Fruit fly (Drosophila melanogaster) whole organism, pupa: ENCODE results near the gene MED28.
A peak's percentile ranks its signal among the peaks of the same experiment; 100 is the strongest.

ENCODE experiments used
- CG10348 ChIP-seq: fragments of 200-800 bp; sonication (Bioruptor generic); IDR thresholded peaks from 2 replicates; pipeline ENCODE4 v1.3.6; 2022; ENCODE audit warnings: missing biosample characterization, missing genetic modification characterization
- CG12605 ChIP-seq: fragments of 200-800 bp; sonication (Bioruptor generic); IDR thresholded peaks from 2 replicates; pipeline ENCODE4 v1.3.6; 2022; ENCODE audit warnings: missing biosample characterization, missing genetic modification characterization
- CG13204 ChIP-seq: fragments of 200-800 bp; sonication (Bioruptor generic); optimal IDR thresholded peaks from 2 replicates; lab custom pipeline; 2018; ENCODE audit warnings: missing biosample characterization, mild to moderate bottlenecking, missing genetic modification characterization, moderate library complexity
- CG14655 ChIP-seq: fragments of 200-800 bp; sonication (Bioruptor generic); optimal IDR thresholded peaks from 3 replicates; lab custom pipeline; 2017; ENCODE audit warnings: mild to moderate bottlenecking, missing biosample characterization, missing genetic modification reagents, missing genetic modification characterization
- CG15710 ChIP-seq: fragments of 200-800 bp; sonication (Bioruptor generic); optimal IDR thresholded peaks from 2 replicates; lab custom pipeline; 2018; ENCODE audit warnings: missing biosample characterization, mild to moderate bottlenecking, missing genetic modification characterization, moderate library complexity
- CG17806 ChIP-seq: fragments of 200-800 bp; sonication (Bioruptor generic); optimal IDR thresholded peaks from 2 replicates; lab custom pipeline; 2018; ENCODE audit warnings: missing biosample characterization, mild to moderate bottlenecking, missing genetic modification characterization, moderate library complexity
- CG32121 ChIP-seq: fragments of 200-800 bp; sonication (Bioruptor generic); IDR thresholded peaks from 2 replicates; pipeline ENCODE4 v1.3.6; 2022; ENCODE audit warnings: missing biosample characterization, missing genetic modification characterization
- CG34367 ChIP-seq: fragments of 200-800 bp; sonication (Bioruptor generic); optimal IDR thresholded peaks from 2 replicates; lab custom pipeline; 2018; ENCODE audit warnings: missing biosample characterization, mild to moderate bottlenecking, missing genetic modification characterization
- CG4496 ChIP-seq: fragments of 200-800 bp; sonication (Bioruptor generic); IDR thresholded peaks from 3 replicates; pipeline ENCODE4 v1.3.6; 2022; ENCODE audit warnings: missing biosample characterization, missing genetic modification characterization
- CG8159 ChIP-seq: fragments of 200-800 bp; sonication (Bioruptor generic); optimal IDR thresholded peaks from 3 replicates; lab custom pipeline; 2018; ENCODE audit warnings: missing biosample characterization, mild to moderate bottlenecking, missing genetic modification characterization, moderate library complexity
- CG8301 ChIP-seq: fragments of 200-800 bp; sonication (Bioruptor generic); optimal IDR thresholded peaks from 2 replicates; lab custom pipeline; 2018; ENCODE audit warnings: missing biosample characterization, mild to moderate bottlenecking, missing genetic modification characterization
- CG9948 ChIP-seq: fragments of 200-800 bp; sonication (Bioruptor generic); optimal IDR thresholded peaks from 2 replicates; lab custom pipeline; 2018; ENCODE audit warnings: missing biosample characterization, mild to moderate bottlenecking, missing genetic modification characterization, moderate library complexity
- D1 ChIP-seq: fragments of 200-800 bp; sonication (Bioruptor generic); optimal IDR thresholded peaks from 2 replicates; lab custom pipeline; 2018; ENCODE audit warnings: missing biosample characterization, mild to moderate bottlenecking, missing genetic modification characterization, moderate library complexity
- EcR ChIP-seq: fragments of 200-800 bp; sonication (Bioruptor generic); optimal IDR thresholded peaks from 3 replicates; lab custom pipeline; 2019; ENCODE audit warnings: missing biosample characterization, missing genetic modification characterization, mild to moderate bottlenecking, moderate library complexity, missing genetic modification reagents
- Ets98B ChIP-seq: fragments of 200-800 bp; sonication (Bioruptor generic); IDR thresholded peaks from 2 replicates; pipeline ENCODE4 v1.3.6; 2022; ENCODE audit warnings: missing biosample characterization, missing genetic modification characterization
- Pif1A ChIP-seq: fragments of 200-800 bp; sonication (Bioruptor generic); optimal IDR thresholded peaks from 3 replicates; lab custom pipeline; 2016; ENCODE audit warnings: missing biosample characterization, missing genetic modification characterization
- Pif1B ChIP-seq: fragments of 200-800 bp; sonication (Bioruptor generic); optimal IDR thresholded peaks from 3 replicates; lab custom pipeline; 2016; ENCODE audit warnings: missing biosample characterization, missing genetic modification characterization
- Snoo ChIP-seq: fragments of 200-800 bp; sonication (Bioruptor generic); optimal IDR thresholded peaks from 3 replicates; lab custom pipeline; 2017; ENCODE audit warnings: missing biosample characterization, mild to moderate bottlenecking, missing genetic modification characterization, inconsistent platforms
- fd96Ca ChIP-seq: fragments of 200-800 bp; sonication (Bioruptor generic); IDR thresholded peaks from 3 replicates; pipeline ENCODE4 v1.3.6; 2022; ENCODE audit warnings: missing biosample characterization, missing genetic modification characterization
- gl ChIP-seq: fragments of 200-800 bp; sonication (Bioruptor generic); optimal IDR thresholded peaks from 2 replicates; lab custom pipeline; 2018; ENCODE audit warnings: missing biosample characterization, mild to moderate bottlenecking, missing genetic modification characterization
- rn ChIP-seq: fragments of 200-800 bp; sonication (Bioruptor generic); IDR thresholded peaks from 2 replicates; pipeline ENCODE4 v1.3.6; 2022; ENCODE audit warnings: missing biosample characterization, missing genetic modification characterization

MED28 gene

dm6 chr3R:25471853-25472634 lies 4.8 kb upstream of the MED28 start:
- TF ChIP-seq CG13204 (GFP tag; lab: Kevin White, UChicago) (no peak), Pif1B (GFP tag; lab: Kevin White, UChicago) (no peak), CG4496 (no peak), CG8159 (tag; lab: Kevin White, UChicago) (no peak), CG10348 (GFP tag; lab: Robert Waterston, UW) (no peak), fd96Ca (GFP tag; lab: Robert Waterston, UW) (no peak; the same call in 2 of the 3 replicates), CG14655 (GFP tag; lab: Kevin White, UChicago) (no peak), CG32121 (GFP tag; lab: Robert Waterston, UW) (peak; percentile 33; the same call in 1 of the 2 replicates)

DNA sequence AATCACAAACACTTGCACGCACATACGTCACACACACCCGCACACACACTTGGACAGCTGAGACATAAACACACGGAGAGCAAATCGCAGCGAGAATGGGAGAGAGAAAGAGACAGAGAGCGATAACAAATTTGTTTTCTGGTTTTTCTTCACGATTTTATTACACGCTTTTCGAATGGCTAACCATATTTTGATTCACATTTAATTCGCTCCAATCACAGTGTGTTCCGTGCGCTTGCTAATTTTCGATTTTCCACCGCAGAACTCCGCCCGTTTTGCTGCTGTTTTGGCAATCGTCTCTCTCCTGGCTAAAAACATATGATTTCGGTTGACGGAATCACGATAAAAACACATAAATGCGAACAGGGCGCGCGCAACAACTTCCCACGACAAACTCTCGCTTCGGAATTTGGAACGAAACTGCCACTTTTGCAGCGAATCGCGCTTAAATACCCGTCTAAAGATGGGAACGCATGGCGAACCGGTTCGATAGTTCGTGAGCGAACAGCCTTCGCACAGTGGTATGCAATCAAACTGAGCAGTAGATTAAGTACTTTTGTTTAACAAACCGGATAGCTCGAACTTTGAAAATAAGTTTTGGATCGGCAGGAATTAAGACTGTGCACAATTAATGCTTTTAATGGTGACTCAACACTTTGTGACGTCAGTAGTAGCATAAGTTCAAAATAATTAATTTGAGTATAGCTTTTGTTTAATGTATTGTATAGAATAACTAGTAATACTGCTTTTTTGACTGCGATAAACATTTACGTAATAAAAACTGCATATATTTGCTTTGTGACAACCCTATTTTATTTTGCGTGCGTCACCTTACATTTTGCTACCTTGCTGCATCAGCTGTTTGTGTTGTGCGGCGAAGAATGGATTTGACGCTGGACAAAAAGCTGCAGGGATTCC lies 3.9 kb upstream of the MED28 start, which contains the start of the genes Fur1 and Vps33B:
Fur1 (minus strand) TSS at position 424 of the 918 bp plus-strand sequence.
Vps33B (plus strand) TSS at position 856 of the 918 bp plus-strand sequence.
- TF ChIP-seq CG10348 (GFP tag; lab: Robert Waterston, UW) (peak; percentile 73), D1 (tag; lab: Kevin White, UChicago) (no peak), rn (GFP tag; lab: Robert Waterston, UW) (peak; percentile 84), Pif1B (GFP tag; lab: Kevin White, UChicago) (peak; percentile 96), CG14655 (GFP tag; lab: Kevin White, UChicago) (peak; percentile 97), Pif1A (GFP tag; lab: Kevin White, UChicago) (peak; percentile 98), EcR (no peak), Ets98B (GFP tag; lab: Robert Waterston, UW) (peak; percentile 92), fd96Ca (GFP tag; lab: Robert Waterston, UW) (peak; percentile 96), CG9948 (tag; lab: Kevin White, UChicago) (peak; percentile 95), CG8159 (tag; lab: Kevin White, UChicago) (peak; percentile 95), CG17806 (tag; lab: Kevin White, UChicago) (peak; percentile 92), CG13204 (GFP tag; lab: Kevin White, UChicago) (peak; percentile 77), CG32121 (GFP tag; lab: Robert Waterston, UW) (peak; percentile 94), gl (tag; lab: Kevin White, UChicago) (peak; percentile 89), CG34367 (peak; percentile 95), Snoo (tag; lab: Kevin White, UChicago) (peak; percentile 96), CG8301 (peak; percentile 95), CG12605 (GFP tag; lab: Robert Waterston, UW) (peak; percentile 91), CG15710 (peak; percentile 95), CG4496 (peak; percentile 95; the same call in 2 of the 3 replicates)

DNA sequence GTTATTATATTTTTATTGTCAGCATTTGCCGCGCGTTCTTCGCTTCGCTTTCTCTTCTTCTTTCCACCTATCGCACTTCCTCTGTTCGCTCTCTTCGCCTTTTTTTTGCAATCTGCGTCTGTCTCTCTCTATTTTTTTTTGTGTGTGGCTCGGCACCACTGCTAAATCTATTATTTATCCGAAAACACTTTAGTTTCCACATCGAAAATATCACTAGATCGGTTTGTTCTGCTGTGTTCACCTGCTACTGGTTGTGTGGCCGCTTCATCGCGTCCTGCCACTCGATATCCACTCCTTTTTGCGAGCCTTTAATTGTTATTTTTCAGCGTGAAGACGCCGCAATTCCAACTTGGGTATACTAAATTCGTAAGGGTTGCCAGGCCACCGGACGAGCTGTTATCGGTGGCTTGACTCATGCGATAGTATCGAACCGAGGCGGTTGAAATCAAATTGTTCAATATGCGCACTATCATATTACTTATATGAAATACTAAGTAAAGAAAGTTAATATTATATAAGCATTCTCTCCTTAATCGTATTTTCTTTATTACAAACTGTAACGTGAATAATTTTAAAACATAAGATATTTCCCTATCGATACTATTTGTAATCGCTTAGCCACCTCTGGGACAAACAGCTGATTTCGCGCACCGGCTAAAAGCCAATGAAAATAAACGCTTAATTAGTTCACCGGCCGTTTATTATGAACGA lies 5.8 kb downstream of the MED28 start, which contains the start of the genes XNP, CG42488 and CG5116:
XNP (minus strand) TSS at position 372 of the 711 bp plus-strand sequence.
CG42488 (plus strand) TSS at position 636 of the 711 bp plus-strand sequence.
CG5116 (plus strand) TSS at position 636 of the 711 bp plus-strand sequence.
- TF ChIP-seq CG32121 (GFP tag; lab: Robert Waterston, UW): peak; percentile 44
- no peak for TF ChIP-seq CG10348 (GFP tag; lab: Robert Waterston, UW)
- no peak for TF ChIP-seq Pif1A (GFP tag; lab: Kevin White, UChicago)
- TF ChIP-seq EcR: peak; percentile 32
- TF ChIP-seq CG4496: peak; percentile 77
- TF ChIP-seq CG9948 (tag; lab: Kevin White, UChicago): peak; percentile 51
- peak; percentile 36; the same call in 1 of the 2 replicates for TF ChIP-seq rn (GFP tag; lab: Robert Waterston, UW)
- TF ChIP-seq gl (tag; lab: Kevin White, UChicago): peak; percentile 92
- TF ChIP-seq CG34367: peak; percentile 78
- TF ChIP-seq CG8159 (tag; lab: Kevin White, UChicago): peak; percentile 63
- peak; percentile 58 for TF ChIP-seq CG17806 (tag; lab: Kevin White, UChicago)
- peak; percentile 76 for TF ChIP-seq CG8301
- TF ChIP-seq CG12605 (GFP tag; lab: Robert Waterston, UW): peak; percentile 92
- no peak for TF ChIP-seq CG14655 (GFP tag; lab: Kevin White, UChicago)
- TF ChIP-seq fd96Ca (GFP tag; lab: Robert Waterston, UW): 0 out of 3 replicates have a peak, but pooled peaks have one; percentile 58
- TF ChIP-seq CG13204 (GFP tag; lab: Kevin White, UChicago): peak; percentile 90
- peak; percentile 71 for TF ChIP-seq CG15710
- TF ChIP-seq Pif1B (GFP tag; lab: Kevin White, UChicago): peak; percentile 78
- TF ChIP-seq Ets98B (GFP tag; lab: Robert Waterston, UW): peak; percentile 70
- TF ChIP-seq D1 (tag; lab: Kevin White, UChicago): no peak
- peak; percentile 37 for TF ChIP-seq Snoo (tag; lab: Kevin White, UChicago)

dm6 chr3R:25489116-25489515 lies 12.3 kb downstream of the MED28 start:
- TF ChIP-seq CG8301 (peak; percentile 55), D1 (tag; lab: Kevin White, UChicago) (no peak), CG12605 (GFP tag; lab: Robert Waterston, UW) (0 out of 2 replicates have a peak, but pooled peaks have one; percentile 31), Ets98B (GFP tag; lab: Robert Waterston, UW) (peak; percentile 53), CG8159 (tag; lab: Kevin White, UChicago) (peak; percentile 66), CG32121 (GFP tag; lab: Robert Waterston, UW) (peak; percentile 38; the same call in 1 of the 2 replicates), CG34367 (no peak), CG15710 (peak; percentile 46), Pif1A (GFP tag; lab: Kevin White, UChicago) (peak; percentile 42), gl (tag; lab: Kevin White, UChicago) (no peak), CG9948 (tag; lab: Kevin White, UChicago) (peak; percentile 62), fd96Ca (GFP tag; lab: Robert Waterston, UW) (peak; percentile 56; the same call in 2 of the 3 replicates), EcR (peak; percentile 30), CG13204 (GFP tag; lab: Kevin White, UChicago) (no peak), CG10348 (GFP tag; lab: Robert Waterston, UW) (no peak), CG4496 (peak; percentile 51; the same call in 1 of the 3 replicates), CG14655 (GFP tag; lab: Kevin White, UChicago) (peak; percentile 49), rn (GFP tag; lab: Robert Waterston, UW) (no peak), Pif1B (GFP tag; lab: Kevin White, UChicago) (peak; percentile 64), CG17806 (tag; lab: Kevin White, UChicago) (peak; percentile 54), Snoo (tag; lab: Kevin White, UChicago) (no peak)
